Worm (Caenorhabditis elegans): ENCODE data around the gene tsen-34.
"Not testable (repeated sequence)": the region's sequence is repeated elsewhere in the genome, so short reads cannot be mapped to it uniquely, and the experiment has no call there.

ce11 chrIV:4186099-4186498, 7.8 kb downstream of the tsen-34 start, which contains the start of gene K08D10.11:
- not testable (repeated sequence) for TF ChIP-seq mdl-1 (tag; optimal IDR thresholded peaks at IDR 0.05); aly-2 (tag; optimal IDR thresholded peaks at IDR 0.05); ZK546.5 (tag; optimal IDR thresholded peaks at IDR 0.05); nhr-11 (tag; optimal IDR thresholded peaks at IDR 0.05); unc-62 (GFP tag; optimal IDR thresholded peaks at IDR 0.05); skn-1 (tag; optimal IDR thresholded peaks at IDR 0.05)
